Fruit fly (Drosophila melanogaster) whole organism, embryonic: ENCODE measurements around the gene Teh1.

Experiments
- Aef1 ChIP-seq: fragments of 200-800 bp; sonication (Bioruptor generic); IDR thresholded peaks from 3 replicates; pipeline ENCODE4 v1.3.6; 2022; ENCODE audit warnings: missing biosample characterization, missing genetic modification characterization
- BtbVII ChIP-seq: fragments of 200-800 bp; sonication (Bioruptor generic); optimal IDR thresholded peaks from 3 replicates; lab custom pipeline; 2017; ENCODE audit warnings: missing biosample characterization, mild to moderate bottlenecking, missing genetic modification characterization
- C15 ChIP-seq: fragments of 200-800 bp; sonication (Bioruptor generic); IDR thresholded peaks from 3 replicates; pipeline ENCODE4 v1.3.6; 2022; ENCODE audit warnings: missing biosample characterization, missing genetic modification characterization
- CG10147 ChIP-seq: fragments of 200-800 bp; sonication (Bioruptor generic); optimal IDR thresholded peaks from 2 replicates; lab custom pipeline; 2019; ENCODE audit warnings: missing biosample characterization, mild to moderate bottlenecking, missing genetic modification characterization, moderate library complexity
- CG11504 ChIP-seq: fragments of 200-800 bp; sonication (Bioruptor generic); optimal IDR thresholded peaks from 3 replicates; lab custom pipeline; 2019; ENCODE audit warnings: missing biosample characterization, mild to moderate bottlenecking, missing genetic modification characterization, moderate library complexity
- CG11695 ChIP-seq: fragments of 200-800 bp; sonication (Bioruptor generic); IDR thresholded peaks from 3 replicates; pipeline ENCODE4 v1.3.6; 2022; ENCODE audit warnings: missing biosample characterization, missing genetic modification characterization
- CG12942 ChIP-seq: fragments of 200-800 bp; sonication (Bioruptor generic); optimal IDR thresholded peaks from 3 replicates; lab custom pipeline; 2016; ENCODE audit warnings: missing biosample characterization, missing genetic modification characterization
- CG13287 ChIP-seq: fragments of 200-800 bp; sonication (Bioruptor generic); IDR thresholded peaks from 2 replicates; pipeline ENCODE4 v1.3.6; 2022; ENCODE audit warnings: missing biosample characterization, missing genetic modification characterization; ENCODE audit not compliant: partially characterized antibody
- CG14441 ChIP-seq: fragments of 200-800 bp; sonication (Bioruptor generic); IDR thresholded peaks from 2 replicates; pipeline ENCODE4 v1.3.6; 2022; ENCODE audit warnings: missing biosample characterization, missing genetic modification characterization
- CG15011 ChIP-seq: fragments of 200-800 bp; sonication (Bioruptor generic); optimal IDR thresholded peaks from 3 replicates; lab custom pipeline; 2018; ENCODE audit warnings: missing biosample characterization, mild to moderate bottlenecking, missing genetic modification characterization
- CG15514 ChIP-seq: fragments of 200-800 bp; sonication (Bioruptor generic); optimal IDR thresholded peaks from 3 replicates; lab custom pipeline; 2017; ENCODE audit warnings: missing biosample characterization, missing genetic modification characterization, mild to moderate bottlenecking, moderate library complexity, missing genetic modification reagents
- CG15696 ChIP-seq: fragments of 200-800 bp; sonication (Bioruptor generic); optimal IDR thresholded peaks from 2 replicates; lab custom pipeline; 2019; ENCODE audit warnings: missing biosample characterization, mild to moderate bottlenecking, missing genetic modification characterization, moderate library complexity
- CG17359 ChIP-seq: fragments of 200-800 bp; sonication (Bioruptor generic); optimal IDR thresholded peaks from 3 replicates; lab custom pipeline; 2018; ENCODE audit warnings: missing biosample characterization, mild to moderate bottlenecking, missing genetic modification characterization, moderate library complexity
- CG17612 ChIP-seq: fragments of 200-800 bp; sonication (Bioruptor generic); IDR thresholded peaks from 2 replicates; pipeline ENCODE4 v1.3.6; 2022; ENCODE audit warnings: missing biosample characterization, missing genetic modification characterization
- CG18599 ChIP-seq: fragments of 200-800 bp; sonication (Bioruptor generic); optimal IDR thresholded peaks from 3 replicates; lab custom pipeline; 2017; ENCODE audit warnings: missing biosample characterization, missing genetic modification characterization, mild to moderate bottlenecking, moderate library complexity, missing genetic modification reagents
- CG30431 ChIP-seq: fragments of 200-800 bp; sonication (Bioruptor generic); optimal IDR thresholded peaks from 2 replicates; lab custom pipeline; 2017; ENCODE audit warnings: missing biosample characterization, missing genetic modification characterization
- CG31441 ChIP-seq: fragments of 200-800 bp; sonication (Bioruptor generic); IDR thresholded peaks from 2 replicates; pipeline ENCODE4 v1.3.6; 2022; ENCODE audit warnings: missing biosample characterization, missing genetic modification characterization
- CG33213 ChIP-seq: fragments of 200-800 bp; sonication (Bioruptor generic); optimal IDR thresholded peaks from 3 replicates; lab custom pipeline; 2016; ENCODE audit warnings: missing biosample characterization, missing genetic modification characterization
- CG34376 ChIP-seq: fragments of 200-800 bp; sonication (Bioruptor generic); optimal IDR thresholded peaks from 2 replicates; lab custom pipeline; 2018; ENCODE audit warnings: missing biosample characterization, mild to moderate bottlenecking, missing genetic modification characterization
- CG34422 ChIP-seq: fragments of 200-800 bp; sonication (Bioruptor generic); IDR thresholded peaks from 3 replicates; pipeline ENCODE4 v1.3.6; 2022; ENCODE audit warnings: missing biosample characterization, missing genetic modification characterization
- CG4617 ChIP-seq: fragments of 200-800 bp; sonication (Bioruptor generic); optimal IDR thresholded peaks from 3 replicates; lab custom pipeline; 2016; ENCODE audit warnings: missing biosample characterization, missing genetic modification characterization, borderline replicate concordance
- CG4730 ChIP-seq: fragments of 200-800 bp; sonication (Bioruptor generic); IDR thresholded peaks from 2 replicates; pipeline ENCODE4 v1.3.6; 2022; ENCODE audit warnings: missing biosample characterization, missing genetic modification characterization
- CG5180 ChIP-seq: fragments of 200-800 bp; sonication (Bioruptor generic); optimal IDR thresholded peaks from 3 replicates; lab custom pipeline; 2017; ENCODE audit warnings: missing biosample characterization, missing genetic modification characterization, mild to moderate bottlenecking, moderate library complexity, missing genetic modification reagents
- CG6813 ChIP-seq: fragments of 200-800 bp; sonication (Bioruptor generic); optimal IDR thresholded peaks from 2 replicates; lab custom pipeline; 2017; ENCODE audit warnings: missing biosample characterization, missing genetic modification characterization, mild to moderate bottlenecking, moderate library complexity, missing genetic modification reagents
- CG7357 ChIP-seq: fragments of 200-800 bp; sonication (Bioruptor generic); IDR thresholded peaks from 3 replicates; pipeline ENCODE4 v1.3.6; 2022; ENCODE audit warnings: missing biosample characterization, missing genetic modification characterization
- Dbx ChIP-seq: fragments of 200-800 bp; sonication (Bioruptor generic); IDR thresholded peaks from 3 replicates; pipeline ENCODE4 v1.3.6; 2022; ENCODE audit warnings: missing biosample characterization, missing genetic modification characterization
- Gug ChIP-seq: fragments of 200-800 bp; sonication (Bioruptor generic); IDR thresholded peaks from 4 replicates; pipeline ENCODE4 v1.3.6; 2022; ENCODE audit warnings: missing biosample characterization, missing genetic modification characterization
- HLHmδ ChIP-seq: fragments of 200-800 bp; sonication (Bioruptor generic); optimal IDR thresholded peaks from 2 replicates; lab custom pipeline; 2018; ENCODE audit warnings: missing biosample characterization, mild to moderate bottlenecking, missing genetic modification characterization, moderate library complexity
- Nf-YA ChIP-seq: fragments of 200-800 bp; sonication (Bioruptor generic); IDR thresholded peaks from 2 replicates; pipeline ENCODE4 v1.3.6; 2022; ENCODE audit warnings: missing biosample characterization, missing genetic modification characterization
- Sox100B ChIP-seq: fragments of 200-800 bp; sonication (Bioruptor generic); optimal IDR thresholded peaks from 3 replicates; lab custom pipeline; 2018; ENCODE audit warnings: missing biosample characterization, mild to moderate bottlenecking, missing genetic modification characterization
- TFAM ChIP-seq: fragments of 200-800 bp; sonication (Bioruptor generic); optimal IDR thresholded peaks from 2 replicates; lab custom pipeline; 2017; ENCODE audit warnings: missing biosample characterization, missing genetic modification characterization, inconsistent platforms
- Xrp1 ChIP-seq: fragments of 200-800 bp; sonication (Bioruptor generic); IDR thresholded peaks from 2 replicates; pipeline ENCODE4 v1.3.6; 2022; ENCODE audit warnings: missing biosample characterization, missing genetic modification characterization
- abd-A ChIP-seq: fragments of 200-800 bp; sonication (Bioruptor generic); optimal IDR thresholded peaks from 3 replicates; lab custom pipeline; 2019; ENCODE audit warnings: missing biosample characterization, mild to moderate bottlenecking, missing genetic modification characterization, moderate library complexity
- al ChIP-seq: fragments of 200-800 bp; sonication (Bioruptor generic); IDR thresholded peaks from 2 replicates; pipeline ENCODE4 v1.3.6; 2022; ENCODE audit warnings: missing biosample characterization, missing genetic modification characterization
- bsh ChIP-seq, 2 experiments: fragments of 200-800 bp; sonication (Bioruptor generic); optimal IDR thresholded peaks; 2 replicates each; lab custom pipeline; 2017 to 2018; ENCODE audit warnings: mild to moderate bottlenecking in 2 of 2, missing biosample characterization in 2 of 2, missing genetic modification characterization in 2 of 2, moderate library complexity in 1 of 2
- ci ChIP-seq: fragments of 200-800 bp; sonication (Bioruptor generic); IDR thresholded peaks from 3 replicates; pipeline ENCODE4 v1.3.6; 2022; ENCODE audit warnings: missing biosample characterization, missing genetic modification characterization
- dati ChIP-seq: fragments of 200-800 bp; sonication (Bioruptor generic); IDR thresholded peaks from 2 replicates; pipeline ENCODE4 v1.3.6; 2022; ENCODE audit warnings: missing biosample characterization, missing genetic modification characterization
- fu2 ChIP-seq: fragments of 200-800 bp; sonication (Bioruptor generic); optimal IDR thresholded peaks from 2 replicates; lab custom pipeline; 2016; ENCODE audit warnings: missing biosample characterization, missing genetic modification characterization
- kni ChIP-seq: fragments of 200-800 bp; sonication (Bioruptor generic); optimal IDR thresholded peaks from 3 replicates; lab custom pipeline; 2017; ENCODE audit warnings: mild to moderate bottlenecking, missing biosample characterization, missing genetic modification reagents, missing genetic modification characterization
- knrl ChIP-seq: fragments of 200-800 bp; sonication (Bioruptor generic); IDR thresholded peaks from 3 replicates; pipeline ENCODE4 v1.3.6; 2022; ENCODE audit warnings: missing biosample characterization, missing genetic modification characterization; ENCODE audit not compliant: partially characterized antibody
- lab ChIP-seq: fragments of 200-800 bp; sonication (Bioruptor generic); optimal IDR thresholded peaks from 3 replicates; lab custom pipeline; 2017; ENCODE audit warnings: missing biosample characterization, missing genetic modification characterization, mild to moderate bottlenecking, moderate library complexity, missing genetic modification reagents
- mld ChIP-seq: fragments of 200-800 bp; sonication (Bioruptor generic); IDR thresholded peaks from 3 replicates; pipeline ENCODE4 v1.3.6; 2022; ENCODE audit warnings: missing biosample characterization, missing genetic modification characterization; ENCODE audit not compliant: partially characterized antibody
- nmo ChIP-seq: fragments of 200-800 bp; sonication (Bioruptor generic); optimal IDR thresholded peaks from 2 replicates; lab custom pipeline; 2018; ENCODE audit warnings: missing biosample characterization, mild to moderate bottlenecking, missing genetic modification characterization, moderate library complexity
- otp ChIP-seq: fragments of 200-800 bp; sonication (Bioruptor generic); IDR thresholded peaks from 3 replicates; pipeline ENCODE4, ENCODE4 v1.3.6; 2022; ENCODE audit warnings: missing biosample characterization, missing genetic modification characterization
- pho ChIP-seq: fragments of 200-800 bp; sonication (Bioruptor generic); optimal IDR thresholded peaks from 2 replicates; lab custom pipeline; 2016; ENCODE audit warnings: missing biosample characterization, missing genetic modification characterization
- shn ChIP-seq: fragments of 200-800 bp; sonication (Bioruptor generic); optimal IDR thresholded peaks from 3 replicates; lab custom pipeline; 2016; ENCODE audit warnings: missing biosample characterization, missing genetic modification characterization
- sr ChIP-seq: fragments of 200-800 bp; sonication (Bioruptor generic); IDR thresholded peaks from 3 replicates; pipeline ENCODE4 v1.3.6; 2022; ENCODE audit warnings: missing biosample characterization, missing genetic modification characterization
- ssp ChIP-seq: fragments of 200-800 bp; sonication (Bioruptor generic); IDR thresholded peaks from 2 replicates; pipeline ENCODE4 v1.3.6; 2022; ENCODE audit warnings: missing biosample characterization, missing genetic modification characterization
- stc ChIP-seq: fragments of 200-800 bp; sonication (Bioruptor generic); IDR thresholded peaks from 2 replicates; pipeline ENCODE4 v1.3.6; 2022; ENCODE audit warnings: missing biosample characterization, missing genetic modification characterization
- tin ChIP-seq: fragments of 200-800 bp; sonication (Bioruptor generic); optimal IDR thresholded peaks from 3 replicates; lab custom pipeline; 2016; ENCODE audit warnings: missing biosample characterization, missing genetic modification characterization
- trem ChIP-seq: fragments of 200-800 bp; optimal IDR thresholded peaks from 3 replicates; lab custom pipeline; 2019; ENCODE audit warnings: missing biosample characterization, mild to moderate bottlenecking, missing genetic modification characterization, moderate library complexity

Gene Teh1

dm6 chr3R:9891527-9891926 lies 23.6 kb upstream of the Teh1 start (continued):
- TF ChIP-seq fu2 = no peak
- peak; percentile 53; the same call in 1 of the 2 replicates for TF ChIP-seq CG14441 (GFP tag; lab: Robert Waterston, UW)
- no peak for TF ChIP-seq tin (GFP tag; lab: Kevin White, UChicago)
- no peak for TF ChIP-seq knrl (GFP tag; lab: Robert Waterston, UW)
- no peak for TF ChIP-seq CG17612 (GFP tag; lab: Robert Waterston, UW)
- peak; percentile 40 for TF ChIP-seq CG15514 (GFP tag; lab: Kevin White, UChicago)
- TF ChIP-seq dati (GFP tag; lab: Robert Waterston, UW) = no peak
- peak; percentile 26 for TF ChIP-seq BtbVII (GFP tag; lab: Kevin White, UChicago)
- TF ChIP-seq otp (GFP tag; lab: Robert Waterston, UW) = no peak
- TF ChIP-seq Sox100B (GFP tag; lab: Kevin White, UChicago) = no peak
- TF ChIP-seq HLHmδ (GFP tag; lab: Kevin White, UChicago) = no peak
- TF ChIP-seq Xrp1 = peak; percentile 35
- TF ChIP-seq trem = no peak
- TF ChIP-seq Nf-YA (GFP tag; lab: Robert Waterston, UW) = no peak
- TF ChIP-seq CG34422 (GFP tag; lab: Robert Waterston, UW) = no peak
- no peak; the same call in 1 of the 2 replicates for TF ChIP-seq CG13287 (GFP tag; lab: Robert Waterston, UW)
- TF ChIP-seq CG5180 (GFP tag; lab: Kevin White, UChicago) = no peak
- TF ChIP-seq TFAM = no peak
- TF ChIP-seq CG15011 = no peak
- TF ChIP-seq al = no peak
- no peak for TF ChIP-seq shn (GFP tag; lab: Kevin White, UChicago)
- TF ChIP-seq abd-A = peak; percentile 47
- TF ChIP-seq bsh (GFP tag; optimal IDR thresholded peaks at IDR 0.05; lab: Kevin White, UChicago) = no peak
- TF ChIP-seq CG12942 (GFP tag; lab: Kevin White, UChicago) = no peak
- TF ChIP-seq stc = no peak
- no peak for TF ChIP-seq ssp (GFP tag; lab: Robert Waterston, UW)
- TF ChIP-seq CG10147 (GFP tag; lab: Kevin White, UChicago) = no peak
- TF ChIP-seq CG18599 (GFP tag; lab: Kevin White, UChicago) = no peak
- no peak for TF ChIP-seq C15
- TF ChIP-seq lab (GFP tag; lab: Kevin White, UChicago) = peak; percentile 57
- no peak for TF ChIP-seq CG31441
- no peak for TF ChIP-seq CG15696
- no peak for TF ChIP-seq CG4730 (GFP tag; lab: Robert Waterston, UW)
- no peak for TF ChIP-seq CG17359 (tag; lab: Kevin White, UChicago)
- no peak for TF ChIP-seq nmo
- peak; percentile 63; the same call in 2 of the 3 replicates for TF ChIP-seq sr
- 0 out of 3 replicates have a peak, but pooled peaks have one; percentile 29 for TF ChIP-seq CG11695 (GFP tag; lab: Robert Waterston, UW)
- peak; percentile 53; the same call in 1 of the 3 replicates for TF ChIP-seq Dbx (GFP tag; lab: Robert Waterston, UW)
- no peak for TF ChIP-seq CG11504
- peak; percentile 47; the same call in 1 of the 3 replicates for TF ChIP-seq ci
- TF ChIP-seq kni (GFP tag; lab: Kevin White, UChicago) = no peak
- TF ChIP-seq CG30431 (GFP tag; lab: Kevin White, UChicago) = no peak
- TF ChIP-seq CG6813 (GFP tag; lab: Kevin White, UChicago) = peak; percentile 28
- no peak for TF ChIP-seq CG33213
- no peak for TF ChIP-seq CG7357
- TF ChIP-seq pho (GFP tag; lab: Kevin White, UChicago) = no peak
- 0 out of 4 replicates have a peak, but pooled peaks have one; percentile 37 for TF ChIP-seq Gug (GFP tag; lab: Robert Waterston, UW)
- TF ChIP-seq CG34376 (GFP tag; lab: Kevin White, UChicago) = peak; percentile 49
- TF ChIP-seq mld (GFP tag; lab: Robert Waterston, UW) = no peak
- TF ChIP-seq CG4617 (GFP tag; lab: Kevin White, UChicago) = no peak
- TF ChIP-seq Aef1 (GFP tag; lab: Robert Waterston, UW) = no peak
